Worm (Caenorhabditis elegans) whole organism, L4 larva: ENCODE measurements around the gene nlp-58.
A peak's percentile ranks its signal among the peaks of the same experiment; 100 is the strongest.

Source experiments
- D1046.2 ChIP-seq: fragments of 200-800 bp; sonication (Bioruptor generic); IDR thresholded peaks from 2 replicates; pipeline ENCODE4 v1.3.6; 2022; ENCODE audit warnings: missing genetic modification characterization, missing compliant biosample characterization
- F10B5.3 ChIP-seq: sonication (generic microtip); optimal IDR thresholded peaks from 2 replicates; lab custom pipeline; 2016; ENCODE audit warnings: mild to moderate bottlenecking, missing genetic modification characterization, missing compliant biosample characterization
- T20F7.1 ChIP-seq: fragments of 200-800 bp; sonication (Bioruptor generic); optimal IDR thresholded peaks from 2 replicates; lab custom pipeline; 2018; ENCODE audit warnings: mild to moderate bottlenecking, missing genetic modification characterization, missing compliant biosample characterization
- T26A8.4 ChIP-seq: fragments of 200-800 bp; sonication (Bioruptor generic); IDR thresholded peaks from 2 replicates; pipeline ENCODE4 v1.3.6; 2022; ENCODE audit warnings: missing genetic modification characterization, missing compliant biosample characterization
- Y48G9A.11 ChIP-seq: fragments of 200-800 bp; sonication (Bioruptor generic); IDR thresholded peaks from 2 replicates; pipeline ENCODE4 v1.3.6; 2022; ENCODE audit warnings: missing genetic modification reagents, missing genetic modification characterization, missing compliant biosample characterization
- aha-1 ChIP-seq: fragments of 150-350 bp; peaks from one replicate; lab custom pipeline; 2014; ENCODE audit warnings: missing biosample characterization, missing genetic modification characterization
- arid-1 ChIP-seq: fragments of 200-800 bp; sonication (Bioruptor generic); conservative IDR thresholded peaks from 2 replicates; pipeline ENCODE4 v1.3.6; 2022; ENCODE audit warnings: missing genetic modification reagents, missing genetic modification characterization, missing compliant biosample characterization
- ceh-28 ChIP-seq: fragments of 150-350 bp; optimal IDR thresholded peaks from 2 replicates; lab custom pipeline; 2014; ENCODE audit warnings: missing biosample characterization, missing genetic modification reagents, missing genetic modification characterization
- daf-16 ChIP-seq, 3 experiments: sonication (generic microtip); optimal IDR thresholded peaks; 2 replicates each; lab custom pipeline; 2016 to 2017; ENCODE audit warnings: missing genetic modification characterization in 3 of 3, missing genetic modification reagents in 3 of 3, mild to moderate bottlenecking in 2 of 3, missing compliant biosample characterization in 2 of 3, missing biosample characterization in 1 of 3, moderate library complexity in 1 of 3
- daf-19 ChIP-seq: fragments of 200-800 bp; sonication (Bioruptor generic); conservative IDR thresholded peaks from 2 replicates; pipeline ENCODE4 v1.3.6; 2022; ENCODE audit warnings: missing genetic modification characterization, missing compliant biosample characterization
- daf-8 ChIP-seq: fragments of 200-800 bp; sonication (Bioruptor generic); IDR thresholded peaks from 2 replicates; pipeline ENCODE4 v1.3.6; 2022; ENCODE audit warnings: missing genetic modification characterization, missing compliant biosample characterization
- dmd-6 ChIP-seq: fragments of 200-800 bp; sonication (Bioruptor generic); IDR thresholded peaks from 2 replicates; pipeline ENCODE4 v1.3.6; 2022; ENCODE audit warnings: missing genetic modification reagents, missing genetic modification characterization, missing compliant biosample characterization
- dve-1 ChIP-seq: sonication (generic microtip); optimal IDR thresholded peaks from 2 replicates; lab custom pipeline; 2017; ENCODE audit warnings: antibody characterized with exemption, mild to moderate bottlenecking, missing genetic modification characterization, missing compliant biosample characterization; ENCODE audit not compliant: insufficient read depth
- egl-43 ChIP-seq: fragments of 200-800 bp; sonication (Bioruptor generic); IDR thresholded peaks from 2 replicates; pipeline ENCODE4 v1.3.6; 2022; ENCODE audit warnings: missing genetic modification reagents, missing genetic modification characterization, missing compliant biosample characterization
- gei-8 ChIP-seq: fragments of 200-800 bp; sonication (Bioruptor generic); optimal IDR thresholded peaks from 2 replicates; lab custom pipeline; 2018; ENCODE audit warnings: mild to moderate bottlenecking, missing genetic modification characterization, missing compliant biosample characterization
- hif-1 ChIP-seq, 2 experiments: sonication (generic microtip); optimal IDR thresholded peaks; 2 replicates each; lab custom pipeline; 2016 to 2017; ENCODE audit warnings: missing compliant biosample characterization in 2 of 2, missing genetic modification characterization in 2 of 2, missing genetic modification reagents in 2 of 2, missing genotype in 2 of 2, mild to moderate bottlenecking in 1 of 2
- hlh-11 ChIP-seq: fragments of 200-800 bp; sonication (Bioruptor generic); optimal IDR thresholded peaks from 2 replicates; lab custom pipeline; 2018; ENCODE audit warnings: mild to moderate bottlenecking, missing genetic modification characterization, missing compliant biosample characterization
- hlh-30 ChIP-seq: sonication (generic microtip); optimal IDR thresholded peaks from 2 replicates; lab custom pipeline; 2017; ENCODE audit warnings: antibody characterized with exemption, mild to moderate bottlenecking, missing genetic modification characterization, missing compliant biosample characterization; ENCODE audit not compliant: insufficient read depth
- hmg-1.1 ChIP-seq: fragments of 200-800 bp; sonication (Bioruptor generic); IDR thresholded peaks from 2 replicates; pipeline ENCODE4 v1.3.6; 2022; ENCODE audit warnings: missing genetic modification reagents, missing genetic modification characterization, missing compliant biosample characterization
- lin-1 ChIP-seq: fragments of 200-800 bp; sonication (Bioruptor generic); IDR thresholded peaks from 2 replicates; pipeline ENCODE4 v1.3.6; 2022; ENCODE audit warnings: missing genetic modification reagents, missing genetic modification characterization, missing compliant biosample characterization
- lin-13 ChIP-seq: fragments of 150-350 bp; optimal IDR thresholded peaks from 2 replicates; lab custom pipeline; 2014; ENCODE audit warnings: missing biosample characterization, missing genetic modification reagents, missing genetic modification characterization
- lin-38 ChIP-seq: fragments of 200-800 bp; sonication (Bioruptor generic); IDR thresholded peaks from 2 replicates; pipeline ENCODE4 v1.3.6; 2022; ENCODE audit warnings: missing genetic modification reagents, missing genetic modification characterization, missing compliant biosample characterization
- lsy-2 ChIP-seq, 2 experiments: fragments of 150-350 bp in 1 of 2; sonication (generic microtip) in 1 of 2; optimal IDR thresholded peaks; 2 replicates each; lab custom pipeline; 2014 to 2017; ENCODE audit warnings: missing biosample characterization in 2 of 2, missing genetic modification characterization in 2 of 2
- madf-5 ChIP-seq, 2 experiments: fragments of 200-800 bp; sonication (Bioruptor generic); IDR thresholded peaks; 2 replicates each; pipeline ENCODE4 v1.3.6; 2022; ENCODE audit warnings: missing compliant biosample characterization in 2 of 2, missing genetic modification characterization in 2 of 2
- madf-9 ChIP-seq: fragments of 200-800 bp; sonication (Bioruptor generic); conservative IDR thresholded peaks from 2 replicates; pipeline ENCODE4 v1.3.6; 2022; ENCODE audit warnings: missing genetic modification reagents, missing genetic modification characterization, missing compliant biosample characterization
- mdt-29 ChIP-seq: fragments of 200-800 bp; sonication (Bioruptor generic); IDR thresholded peaks from 2 replicates; pipeline ENCODE4 v1.3.6; 2022; ENCODE audit warnings: missing genetic modification reagents, missing genetic modification characterization, missing compliant biosample characterization
- mep-1 ChIP-seq: fragments of 150-350 bp; sonication (generic microtip); optimal IDR thresholded peaks from 3 replicates; lab custom pipeline; 2014; ENCODE audit warnings: missing biosample characterization, missing genetic modification characterization
- mxl-2 ChIP-seq: fragments of 200-800 bp; sonication (Bioruptor generic); conservative IDR thresholded peaks from 2 replicates; pipeline ENCODE4 v1.3.6; 2022; ENCODE audit warnings: missing genetic modification reagents, missing genetic modification characterization, missing compliant biosample characterization
- nhr-11 ChIP-seq: fragments of 150-350 bp; optimal IDR thresholded peaks from 2 replicates; lab custom pipeline; 2014; ENCODE audit warnings: missing biosample characterization, missing genetic modification characterization
- nhr-25 ChIP-seq: sonication (generic microtip); optimal IDR thresholded peaks from 2 replicates; lab custom pipeline; 2017; ENCODE audit warnings: missing genetic modification characterization, mild to moderate bottlenecking, missing compliant biosample characterization, antibody characterized with exemption, moderate library complexity, borderline replicate concordance; ENCODE audit not compliant: insufficient read depth
- nhr-42 ChIP-seq: fragments of 200-800 bp; sonication (Bioruptor generic); IDR thresholded peaks from 2 replicates; pipeline ENCODE4 v1.3.6; 2022; ENCODE audit warnings: missing genetic modification characterization, missing compliant biosample characterization
- pha-4 ChIP-seq, 2 experiments: fragments of 150-350 bp in 1 of 2; fragments of 200-800 bp in 1 of 2; sonication (Bioruptor generic) in 1 of 2; IDR thresholded peaks in 1 of 2; optimal IDR thresholded peaks in 1 of 2; 2 replicates each; pipeline versions ENCODE4 v1.3.6 to Lab custom; 2014 to 2022; ENCODE audit warnings: missing genetic modification characterization in 2 of 2, missing genetic modification reagents in 2 of 2, missing biosample characterization in 1 of 2, missing compliant biosample characterization in 1 of 2
- php-3 ChIP-seq: fragments of 200-800 bp; sonication (Bioruptor generic); IDR thresholded peaks from 2 replicates; pipeline ENCODE4 v1.3.6; 2022; ENCODE audit warnings: missing genetic modification reagents, missing genetic modification characterization, missing compliant biosample characterization
- snpc-1.2 ChIP-seq: fragments of 200-800 bp; sonication (Bioruptor generic); IDR thresholded peaks from 2 replicates; pipeline ENCODE4 v1.3.6; 2022; ENCODE audit warnings: missing genetic modification reagents, missing genetic modification characterization, missing compliant biosample characterization
- tra-1 ChIP-seq: fragments of 200-800 bp; sonication (Bioruptor generic); IDR thresholded peaks from 2 replicates; pipeline ENCODE4 v1.3.6; 2022; ENCODE audit warnings: missing genetic modification reagents, missing genetic modification characterization, missing compliant biosample characterization
- zfp-3 ChIP-seq: fragments of 200-800 bp; sonication (Bioruptor generic); conservative IDR thresholded peaks from 2 replicates; pipeline ENCODE4 v1.3.6; 2022; ENCODE audit warnings: missing genetic modification reagents, missing genetic modification characterization, missing compliant biosample characterization

nlp-58 gene

ce11 chrV:9984821-9985220 is 36.1 kb upstream of the nlp-58 start (continued):
- TF ChIP-seq nhr-11 (tag; lab: Kevin White, UChicago): peak; percentile 90
- no peak for TF ChIP-seq php-3 (GFP tag; lab: Robert Waterston, UW)
- no peak for TF ChIP-seq daf-8
- TF ChIP-seq gei-8: no peak
- peak; percentile 16 for TF ChIP-seq lin-13 (GFP tag; lab: Kevin White, UChicago)
- no peak for TF ChIP-seq hif-1 (tag; optimal IDR thresholded peaks at IDR 0.05; lab: Kevin White, UChicago)
- TF ChIP-seq D1046.2 (GFP tag; lab: Robert Waterston, UW): no peak
- no peak for TF ChIP-seq lin-1
- no peak for TF ChIP-seq nhr-42 (GFP tag; lab: Robert Waterston, UW)
- TF ChIP-seq daf-16 (GFP tag; optimal IDR thresholded peaks at IDR 0.05; lab: Kevin White, UChicago): no peak
- TF ChIP-seq daf-16 (tag; optimal IDR thresholded peaks at IDR 0.05; lab: Kevin White, UChicago): peak; percentile 70
- TF ChIP-seq lsy-2 (tag; optimal IDR thresholded peaks at IDR 0.05; lab: Kevin White, UChicago): peak in 1 of 2 experiments; percentile 15
- peak; percentile 53 for TF ChIP-seq hlh-30 (tag; lab: Kevin White, UChicago)
- no peak for TF ChIP-seq nhr-25 (tag; lab: Kevin White, UChicago)
- no peak for TF ChIP-seq Y48G9A.11 (GFP tag; lab: Robert Waterston, UW)

- TF ChIP-seq ceh-28 (tag; lab: Kevin White, UChicago) (no peak), egl-43 (GFP tag; lab: Robert Waterston, UW) (0 out of 2 replicates have a peak, but pooled peaks have one; percentile 20), daf-19 (0 out of 2 replicates have a peak, but pooled peaks have one; percentile 24), madf-9 (GFP tag; lab: Robert Waterston, UW) (no peak), T26A8.4 (GFP tag; lab: Robert Waterston, UW) (peak; percentile 49; the same call in 1 of the 2 replicates), lin-38 (0 out of 2 replicates have a peak, but pooled peaks have one; percentile 34), mep-1 (tag; lab: Kevin White, UChicago) (peak; percentile 39), mxl-2 (GFP tag; lab: Robert Waterston, UW) (no peak), hmg-1.1 (GFP tag; lab: Robert Waterston, UW) (0 out of 2 replicates have a peak, but pooled peaks have one; percentile 24), mdt-29 (GFP tag; lab: Robert Waterston, UW) (peak; percentile 15; the same call in 1 of the 2 replicates), pha-4 (GFP tag; IDR thresholded peaks at IDR 0.05; lab: Robert Waterston, UW) (0 out of 2 replicates have a peak, but pooled peaks have one; percentile 30), pha-4 (tag; optimal IDR thresholded peaks at IDR 0.05; lab: Kevin White, UChicago) (no peak), madf-5 (GFP tag; IDR thresholded peaks at IDR 0.05; lab: Robert Waterston, UW) (no peak), dmd-6 (GFP tag; lab: Robert Waterston, UW) (peak; percentile 11; the same call in 1 of the 2 replicates), dve-1 (tag; lab: Kevin White, UChicago) (peak; percentile 33), T20F7.1 (GFP tag; lab: Kevin White, UChicago) (peak; percentile 69), arid-1 (0 out of 2 replicates have a peak, but pooled peaks have one; percentile 26), hlh-11 (tag; lab: Kevin White, UChicago) (peak; percentile 22), aha-1 (tag; lab: Kevin White, UChicago) (peak; percentile 40), F10B5.3 (tag; lab: Kevin White, UChicago) (no peak), zfp-3 (GFP tag; lab: Robert Waterston, UW) (peak; percentile 77), lsy-2 (tag; optimal IDR thresholded peaks at IDR 0.05; lab: Kevin White, UChicago) (peak in 1 of 2 experiments; percentile 19), snpc-1.2 (GFP tag; lab: Robert Waterston, UW) (0 out of 2 replicates have a peak, but pooled peaks have one; percentile 18), tra-1 (GFP tag; lab: Robert Waterston, UW) (0 out of 2 replicates have a peak, but pooled peaks have one; percentile 57), nhr-42 (GFP tag; lab: Robert Waterston, UW) (no peak), lin-1 (0 out of 2 replicates have a peak, but pooled peaks have one; percentile 25)
Observed at ce11 chrV:9983529-9983928, 34.8 kb upstream of the nlp-58 start.
